Fruit fly (Drosophila melanogaster) S2 (cell line): ENCODE measurements around the gene Acsx4.

Experiments
- CG8478 ChIP-seq: fragments of >200 bp; optimal IDR thresholded peaks from 2 replicates; lab custom pipeline; 2018
- CTCF ChIP-seq, 2 experiments: fragments of >200 bp; optimal IDR thresholded peaks; 2 replicates each; lab custom pipeline; 2018

dm6 chr3R:19807745-19808429 is 24.6 kb downstream of the Acsx4 start:
- TF ChIP-seq CG8478 (lab: Kevin White, UChicago) (no peak), CTCF (optimal IDR thresholded peaks at IDR 0.05; lab: Kevin White, UChicago) (no peak)
